Worm (Caenorhabditis elegans): ENCODE measurements around the gene F41E6.12.
A peak's percentile ranks its signal among the peaks of the same experiment; 100 is the strongest.

Gene F41E6.12

ce11 chrV:8606099-8606696 is 22.7 kb downstream of the F41E6.12 start, which contains the start of gene vps-60:
TSS of gene vps-60 (minus strand) at chrV:8606128.
- TF ChIP-seq dao-5 (tag; optimal IDR thresholded peaks at IDR 0.05) = no peak
- peak; percentile 94 for TF ChIP-seq W03F9.2 (tag; optimal IDR thresholded peaks at IDR 0.05)
- peak; percentile 81 for TF ChIP-seq him-1 (tag; optimal IDR thresholded peaks at IDR 0.05)

ce11 chrV:8603272-8603671 is 25.7 kb downstream of the F41E6.12 start, which contains the start of gene F41E6.5:
TSS of gene F41E6.5 (plus strand) at chrV:8603480.
- TF ChIP-seq W03F9.2 (tag; optimal IDR thresholded peaks at IDR 0.05) (no peak), him-1 (tag; optimal IDR thresholded peaks at IDR 0.05) (no peak), dao-5 (tag; optimal IDR thresholded peaks at IDR 0.05) (no peak)

ce11 chrV:8602638-8603037 is 26.3 kb downstream of the F41E6.12 start, which contains the start of gene F41E6.15:
TSS of gene F41E6.15 (minus strand) at chrV:8602738.
- TF ChIP-seq him-1 (tag; optimal IDR thresholded peaks at IDR 0.05) (no peak), W03F9.2 (tag; optimal IDR thresholded peaks at IDR 0.05) (no peak), dao-5 (tag; optimal IDR thresholded peaks at IDR 0.05) (no peak)

- TF ChIP-seq W03F9.2 (tag; optimal IDR thresholded peaks at IDR 0.05) (no peak), dao-5 (tag; optimal IDR thresholded peaks at IDR 0.05) (no peak), him-1 (tag; optimal IDR thresholded peaks at IDR 0.05) (no peak)
These were observed 27.5 kb downstream of the F41E6.12 start, which contains the start of gene F41E6.8 for ce11 chrV:8601420-8601819. TSS of gene F41E6.8 (minus strand) at chrV:8601520.

- TF ChIP-seq dao-5 (tag; optimal IDR thresholded peaks at IDR 0.05) = no peak
- no peak for TF ChIP-seq W03F9.2 (tag; optimal IDR thresholded peaks at IDR 0.05)
- no peak for TF ChIP-seq him-1 (tag; optimal IDR thresholded peaks at IDR 0.05)
These were observed 29.0 kb downstream of the F41E6.12 start for ce11 chrV:8599957-8600356.

ce11 chrV:8599192-8599591 is 29.7 kb downstream of the F41E6.12 start, which contains the start of gene F41E6.7:
TSS of gene F41E6.7 (minus strand) at chrV:8599292.
- TF ChIP-seq dao-5 (tag; optimal IDR thresholded peaks at IDR 0.05) (no peak), him-1 (tag; optimal IDR thresholded peaks at IDR 0.05) (no peak), W03F9.2 (tag; optimal IDR thresholded peaks at IDR 0.05) (no peak)

- no peak for TF ChIP-seq dao-5 (tag; optimal IDR thresholded peaks at IDR 0.05)
- TF ChIP-seq W03F9.2 (tag; optimal IDR thresholded peaks at IDR 0.05) = no peak
These were observed 34.6 kb downstream of the F41E6.12 start, which contains the start of gene tag-196 for ce11 chrV:8594105-8594964. TSS of gene tag-196 (plus strand) at chrV:8594914.

ce11 chrV:8592691-8593307 is 36.1 kb downstream of the F41E6.12 start:
- TF ChIP-seq him-1 (tag; optimal IDR thresholded peaks at IDR 0.05) (no peak), W03F9.2 (tag; optimal IDR thresholded peaks at IDR 0.05) (no peak), dao-5 (tag; optimal IDR thresholded peaks at IDR 0.05) (no peak)

- no peak for TF ChIP-seq W03F9.2 (tag; optimal IDR thresholded peaks at IDR 0.05)
- TF ChIP-seq dao-5 (tag; optimal IDR thresholded peaks at IDR 0.05) = no peak
- TF ChIP-seq him-1 (tag; optimal IDR thresholded peaks at IDR 0.05) = no peak
These were observed 40.9 kb downstream of the F41E6.12 start, which contains the start of gene C10B5.3 for ce11 chrV:8588079-8588478. TSS of gene C10B5.3 (minus strand) at chrV:8588179.

ce11 chrV:8586920-8587319 is 42.0 kb downstream of the F41E6.12 start:
- TF ChIP-seq him-1 (tag; optimal IDR thresholded peaks at IDR 0.05) (no peak), W03F9.2 (tag; optimal IDR thresholded peaks at IDR 0.05) (no peak), dao-5 (tag; optimal IDR thresholded peaks at IDR 0.05) (no peak)

- TF ChIP-seq W03F9.2 (tag; optimal IDR thresholded peaks at IDR 0.05) (no peak), him-1 (tag; optimal IDR thresholded peaks at IDR 0.05) (no peak), dao-5 (tag; optimal IDR thresholded peaks at IDR 0.05) (no peak)
These were observed 42.5 kb downstream of the F41E6.12 start for ce11 chrV:8586472-8586871.

- TF ChIP-seq W03F9.2 (tag; optimal IDR thresholded peaks at IDR 0.05) = no peak
- TF ChIP-seq him-1 (tag; optimal IDR thresholded peaks at IDR 0.05) = no peak
- no peak for TF ChIP-seq dao-5 (tag; optimal IDR thresholded peaks at IDR 0.05)
These were observed 48.0 kb downstream of the F41E6.12 start, which contains the start of gene C10B5.1 for ce11 chrV:8580961-8581360. TSS of gene C10B5.1 (plus strand) at chrV:8581261.
